2 fruit fly cellular contexts compared by ENCODE assay signal in genomic region chr3L:6387754-6388153, dm6.
TF ChIP-seq lines count a peak whose summit lies in the region.

No protein-coding gene starts in this region.

- TF ChIP-seq CTCF in whole organism, embryonic (GFP tag; optimal IDR thresholded peaks at IDR 0.05; lab: Kevin White, UChicago), result no peak

TF ChIP-seq in whole organism, adult, 20 proteins besides CTCF, POLR2A, EP300 and RAD21:
- no peak for TF ChIP-seq toe (GFP tag; optimal IDR thresholded peaks at IDR 0.05; lab: Kevin White, UChicago)
- TF ChIP-seq CG33017 (tag; optimal IDR thresholded peaks at IDR 0.05; lab: Kevin White, UChicago), result no peak
- TF ChIP-seq Clk (GFP tag; optimal IDR thresholded peaks at IDR 0.05; lab: Kevin White, UChicago), result no peak
- no peak for TF ChIP-seq ovo (GFP tag; optimal IDR thresholded peaks at IDR 0.05; lab: Kevin White, UChicago)
- no peak for TF ChIP-seq Mnt (GFP tag; optimal IDR thresholded peaks at IDR 0.05; lab: Kevin White, UChicago)
- peak; percentile 17 for TF ChIP-seq kay (GFP tag; lab: Kevin White, UChicago; ENCODE audit: borderline replicate concordance)

TF ChIP-seq in whole organism, embryonic, 481 proteins besides CTCF, POLR2A, EP300 and RAD21:
- TF ChIP-seq crp (GFP tag; optimal IDR thresholded peaks at IDR 0.05; lab: Kevin White, UChicago) (no peak), Side (GFP tag; optimal IDR thresholded peaks at IDR 0.05; lab: Kevin White, UChicago) (no peak), gfzf (GFP tag; optimal IDR thresholded peaks at IDR 0.05; lab: Kevin White, UChicago) (no peak), CG14441 (GFP tag; IDR thresholded peaks at IDR 0.05; lab: Robert Waterston, UW) (no peak), oc (tag; optimal IDR thresholded peaks at IDR 0.05; lab: Kevin White, UChicago) (peak; percentile 61), CG9215 (GFP tag; IDR thresholded peaks at IDR 0.05; lab: Robert Waterston, UW) (no peak), CG3407 (GFP tag; optimal IDR thresholded peaks at IDR 0.05; lab: Kevin White, UChicago) (no peak), wor (GFP tag; IDR thresholded peaks at IDR 0.05; lab: Robert Waterston, UW) (no peak), stwl (tag; optimal IDR thresholded peaks at IDR 0.05; lab: Kevin White, UChicago) (no peak), Awh (GFP tag; IDR thresholded peaks at IDR 0.05; lab: Robert Waterston, UW) (peak; percentile 37; the same call in 1 of the 2 replicates), sd (tag; optimal IDR thresholded peaks at IDR 0.05; lab: Kevin White, UChicago) (peak; percentile 5), kni (GFP tag; optimal IDR thresholded peaks at IDR 0.05; lab: Kevin White, UChicago) (no peak), CG12744 (GFP tag; optimal IDR thresholded peaks at IDR 0.05; lab: Kevin White, UChicago) (no peak), CG16863 (GFP tag; optimal IDR thresholded peaks at IDR 0.05; lab: Kevin White, UChicago) (no peak), ranshi (GFP tag; IDR thresholded peaks at IDR 0.05; lab: Robert Waterston, UW) (no peak), Rx (GFP tag; IDR thresholded peaks at IDR 0.05; lab: Robert Waterston, UW) (no peak), salm (tag; optimal IDR thresholded peaks at IDR 0.05; lab: Kevin White, UChicago) (no peak), CG8290 (GFP tag; optimal IDR thresholded peaks at IDR 0.05; lab: Kevin White, UChicago) (no peak), CG8290 (tag; optimal IDR thresholded peaks at IDR 0.05; lab: Kevin White, UChicago) (no peak), gsb-n (tag; optimal IDR thresholded peaks at IDR 0.05; lab: Kevin White, UChicago) (peak; percentile 65)

Comparison
In these comparisons a context has a peak if more than half of its experiments do, and no peak if none do; other contexts are left out.
1. Of the 1 proteins assayed by ChIP-seq in both whole organism, embryonic and whole organism, adult: peak only in whole organism, embryonic: none; only in whole organism, adult: kay; in both: none; in neither: 0.